Worm (Caenorhabditis elegans) whole organism, L2 larva: Measurements from ENCODE around the gene pat-9.

Experiments used
- ceh-82 ChIP-seq: fragments of 150-350 bp; optimal IDR thresholded peaks from 2 replicates; lab custom pipeline; 2014; ENCODE audit warnings: missing biosample characterization, missing genetic modification characterization
- dmd-4 ChIP-seq: sonication (generic microtip); optimal IDR thresholded peaks from 2 replicates; lab custom pipeline; 2017; ENCODE audit warnings: missing biosample characterization, missing genetic modification characterization
- mdl-1 ChIP-seq, 2 experiments: fragments of 150-350 bp in 1 of 2; sonication (generic microtip) in 1 of 2; optimal IDR thresholded peaks; 2 replicates each; lab custom pipeline; 2017; ENCODE audit warnings: missing biosample characterization in 2 of 2, missing genetic modification characterization in 2 of 2
- ztf-11 ChIP-seq: sonication (generic microtip); optimal IDR thresholded peaks from 2 replicates; lab custom pipeline; 2017; ENCODE audit warnings: missing biosample characterization, missing genetic modification characterization

- TF ChIP-seq mdl-1 (tag; optimal IDR thresholded peaks at IDR 0.05; lab: Kevin White, UChicago): no peak
- no peak for TF ChIP-seq ztf-11 (tag; lab: Kevin White, UChicago)
- no peak for TF ChIP-seq ceh-82 (tag; lab: Kevin White, UChicago)
- no peak for TF ChIP-seq dmd-4 (tag; lab: Kevin White, UChicago)
Observed at ce11 chrX:16535192-16535591, 1.5 kb upstream of the pat-9 start.
